Worm (Caenorhabditis elegans) whole organism, L1 larva: ENCODE data around the gene F28C1.3.

Source experiments
- C04F5.9 ChIP-seq: sonication (generic microtip); optimal IDR thresholded peaks from 2 replicates; lab custom pipeline; 2016; ENCODE audit warnings: missing genetic modification characterization, missing compliant biosample characterization
- C16A3.4 ChIP-seq: fragments of 150-350 bp; optimal IDR thresholded peaks from 2 replicates; lab custom pipeline; 2014; ENCODE audit warnings: missing biosample characterization, missing genetic modification characterization
- C34B4.2 ChIP-seq: sonication (generic microtip); optimal IDR thresholded peaks from 2 replicates; lab custom pipeline; 2017; ENCODE audit warnings: mild to moderate bottlenecking, missing genetic modification characterization, missing compliant biosample characterization
- F16B12.6 ChIP-seq: fragments of 150-350 bp; optimal IDR thresholded peaks from 2 replicates; lab custom pipeline; 2014; ENCODE audit warnings: missing biosample characterization, missing genetic modification characterization
- Y116A8C.19 ChIP-seq: sonication (generic microtip); optimal IDR thresholded peaks from 2 replicates; lab custom pipeline; 2016; ENCODE audit warnings: missing compliant biosample characterization, missing genetic modification characterization, borderline replicate concordance
- aha-1 ChIP-seq: fragments of 150-350 bp; optimal IDR thresholded peaks from 2 replicates; lab custom pipeline; 2014; ENCODE audit warnings: missing biosample characterization, missing genetic modification characterization
- aly-2 ChIP-seq: fragments of 150-350 bp; optimal IDR thresholded peaks from 2 replicates; lab custom pipeline; 2014; ENCODE audit warnings: missing biosample characterization, missing genetic modification characterization
- ama-1 ChIP-seq: fragments of 150-350 bp; optimal IDR thresholded peaks from 2 replicates; lab custom pipeline; 2014
- blmp-1 ChIP-seq: fragments of 150-350 bp; optimal IDR thresholded peaks from 2 replicates; lab custom pipeline; 2014; ENCODE audit warnings: missing biosample characterization, missing genetic modification characterization
- ceh-8 ChIP-seq: fragments of 200-800 bp; sonication (Bioruptor generic); optimal IDR thresholded peaks from 2 replicates; lab custom pipeline; 2018; ENCODE audit warnings: mild to moderate bottlenecking, missing genetic modification characterization, moderate library complexity, missing compliant biosample characterization
- ceh-90 ChIP-seq: sonication (generic microtip); optimal IDR thresholded peaks from 2 replicates; lab custom pipeline; 2016; ENCODE audit warnings: missing genetic modification characterization, missing compliant biosample characterization
- dpl-1 ChIP-seq, 3 experiments: fragments of 150-350 bp in 2 of 3; sonication (generic microtip) in 1 of 3; optimal IDR thresholded peaks; 2 replicates each; lab custom pipeline; 2014 to 2017; ENCODE audit warnings: missing biosample characterization in 3 of 3, missing genetic modification characterization in 3 of 3, missing genetic modification reagents in 3 of 3
- dsc-1 ChIP-seq: sonication (generic microtip); optimal IDR thresholded peaks from 2 replicates; lab custom pipeline; 2016; ENCODE audit warnings: mild to moderate bottlenecking, missing genetic modification characterization, missing compliant biosample characterization
- elt-3 ChIP-seq, 6 experiments: fragments of 150-350 bp in 1 of 6; sonication (generic microtip); optimal IDR thresholded peaks; 2 replicates each; lab custom pipeline; 2017 to 2018; ENCODE audit warnings: missing biosample characterization in 6 of 6, missing genetic modification characterization in 6 of 6, inconsistent platforms in 1 of 6
- fkh-4 ChIP-seq: sonication (generic microtip); optimal IDR thresholded peaks from 2 replicates; lab custom pipeline; 2016; ENCODE audit warnings: missing compliant biosample characterization, missing genetic modification characterization, borderline replicate concordance
- fkh-8 ChIP-seq: sonication (generic microtip); optimal IDR thresholded peaks from 2 replicates; lab custom pipeline; 2016; ENCODE audit warnings: mild to moderate bottlenecking, missing genetic modification characterization, missing compliant biosample characterization
- hlh-17 ChIP-seq: fragments of 200-800 bp; sonication (Bioruptor generic); optimal IDR thresholded peaks from 2 replicates; lab custom pipeline; 2018; ENCODE audit warnings: missing genetic modification characterization, mild to moderate bottlenecking, missing compliant biosample characterization, moderate library complexity, borderline replicate concordance
- hlh-4 ChIP-seq: sonication (generic microtip); optimal IDR thresholded peaks from 2 replicates; lab custom pipeline; 2016; ENCODE audit warnings: mild to moderate bottlenecking, missing genetic modification characterization, missing compliant biosample characterization
- isw-1 ChIP-seq: fragments of 200-800 bp; sonication (Bioruptor generic); IDR thresholded peaks from 2 replicates; pipeline ENCODE4 v1.3.6; 2022; ENCODE audit warnings: missing genetic modification characterization, missing compliant biosample characterization
- jun-1 ChIP-seq: fragments of 150-350 bp; optimal IDR thresholded peaks from 2 replicates; lab custom pipeline; 2014; ENCODE audit warnings: missing biosample characterization, missing genetic modification reagents, missing genetic modification characterization
- lin-14 ChIP-seq: fragments of 200-800 bp; sonication (Bioruptor generic); optimal IDR thresholded peaks from 2 replicates; lab custom pipeline; 2018; ENCODE audit warnings: mild to moderate bottlenecking, missing genetic modification characterization, moderate library complexity, missing compliant biosample characterization
- lin-39 ChIP-seq: fragments of 150-350 bp; optimal IDR thresholded peaks from 2 replicates; lab custom pipeline; 2014; ENCODE audit warnings: missing biosample characterization, missing genetic modification reagents, missing genetic modification characterization
- mef-2 ChIP-seq: fragments of 150-350 bp; optimal IDR thresholded peaks from 2 replicates; lab custom pipeline; 2014; ENCODE audit warnings: missing biosample characterization, missing genetic modification characterization
- mep-1 ChIP-seq: fragments of 150-350 bp; optimal IDR thresholded peaks from 2 replicates; lab custom pipeline; 2014; ENCODE audit warnings: missing biosample characterization, missing genetic modification characterization
- nhr-12 ChIP-seq: sonication (generic microtip); optimal IDR thresholded peaks from 2 replicates; lab custom pipeline; 2017; ENCODE audit warnings: missing biosample characterization, missing genetic modification characterization
- nhr-28 ChIP-seq: fragments of 150-350 bp; optimal IDR thresholded peaks from 2 replicates; lab custom pipeline; 2014; ENCODE audit warnings: missing biosample characterization, missing genetic modification characterization
- nhr-47 ChIP-seq: sonication (generic microtip); optimal IDR thresholded peaks from 2 replicates; lab custom pipeline; 2016; ENCODE audit warnings: mild to moderate bottlenecking, missing genetic modification characterization, moderate library complexity, missing compliant biosample characterization
- nhr-71 ChIP-seq: sonication (generic microtip); optimal IDR thresholded peaks from 2 replicates; lab custom pipeline; 2016; ENCODE audit warnings: mild to moderate bottlenecking, missing genetic modification characterization, moderate library complexity, missing compliant biosample characterization
- nhr-76 ChIP-seq: sonication (generic microtip); optimal IDR thresholded peaks from 2 replicates; lab custom pipeline; 2017; ENCODE audit warnings: missing biosample characterization, missing genetic modification characterization
- nhr-77 ChIP-seq: fragments of 150-350 bp; optimal IDR thresholded peaks from 2 replicates; lab custom pipeline; 2014; ENCODE audit warnings: missing biosample characterization, missing genetic modification characterization
- pag-3 ChIP-seq: sonication (generic microtip); optimal IDR thresholded peaks from 2 replicates; lab custom pipeline; 2017; ENCODE audit warnings: missing genetic modification characterization, mild to moderate bottlenecking, missing compliant biosample characterization, antibody characterized with exemption, borderline replicate concordance; ENCODE audit not compliant: insufficient read depth
- pax-3 ChIP-seq: fragments of 200-800 bp; sonication (Bioruptor generic); optimal IDR thresholded peaks from 2 replicates; lab custom pipeline; 2018; ENCODE audit warnings: mild to moderate bottlenecking, missing genetic modification characterization, moderate library complexity, missing compliant biosample characterization
- skn-1 ChIP-seq: fragments of 150-350 bp; optimal IDR thresholded peaks from 2 replicates; lab custom pipeline; 2014; ENCODE audit warnings: missing biosample characterization, missing genetic modification characterization
- snu-23 ChIP-seq: sonication (generic microtip); optimal IDR thresholded peaks from 2 replicates; lab custom pipeline; 2016; ENCODE audit warnings: missing genetic modification characterization, missing compliant biosample characterization
- tbx-2 ChIP-seq: sonication (generic microtip); optimal IDR thresholded peaks from 2 replicates; lab custom pipeline; 2016; ENCODE audit warnings: missing genetic modification characterization, missing compliant biosample characterization
- unc-130 ChIP-seq: fragments of 150-350 bp; optimal IDR thresholded peaks from 2 replicates; lab custom pipeline; 2017; ENCODE audit warnings: missing biosample characterization, missing genetic modification characterization, inconsistent platforms
- unc-62 ChIP-seq: fragments of 150-350 bp; optimal IDR thresholded peaks from 2 replicates; lab custom pipeline; 2014; ENCODE audit warnings: missing biosample characterization, missing genetic modification reagents, missing genetic modification characterization
- ztf-11 ChIP-seq, 2 experiments: sonication (generic microtip); optimal IDR thresholded peaks; 2 replicates each; lab custom pipeline; 2016 to 2017; ENCODE audit warnings: missing genetic modification characterization in 2 of 2, missing biosample characterization in 1 of 2, missing compliant biosample characterization in 1 of 2

F28C1.3 gene

DNA sequence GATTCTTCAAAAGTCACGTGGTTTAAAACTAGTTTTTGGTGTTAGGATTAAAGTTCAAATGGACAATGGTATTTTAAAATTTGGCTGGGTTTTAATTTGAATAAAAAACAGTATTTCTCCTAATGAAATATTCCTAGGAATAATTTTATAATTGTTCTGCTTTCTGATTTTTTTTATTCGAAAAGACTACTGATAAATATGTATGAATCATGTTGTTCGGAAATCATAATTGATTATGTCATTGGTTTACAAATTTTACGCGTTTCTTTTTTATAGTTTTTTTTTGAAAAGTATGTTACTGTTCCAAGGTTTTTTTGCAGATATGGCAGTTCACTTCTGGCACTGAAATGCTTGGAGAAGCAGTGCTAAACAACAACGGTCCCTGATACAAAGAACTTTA is at the start of gene F28C1.3:
TSS of gene F28C1.3 (plus strand) at position 301 of the 400 bp plus-strand sequence.
- no peak for TF ChIP-seq C16A3.4 (tag; lab: Kevin White, UChicago)
- TF ChIP-seq fkh-4 (tag; lab: Kevin White, UChicago), result no peak
- no peak for TF ChIP-seq hlh-4
- TF ChIP-seq nhr-71 (tag; lab: Kevin White, UChicago), result no peak
- TF ChIP-seq nhr-76 (tag; lab: Kevin White, UChicago), result no peak

DNA sequence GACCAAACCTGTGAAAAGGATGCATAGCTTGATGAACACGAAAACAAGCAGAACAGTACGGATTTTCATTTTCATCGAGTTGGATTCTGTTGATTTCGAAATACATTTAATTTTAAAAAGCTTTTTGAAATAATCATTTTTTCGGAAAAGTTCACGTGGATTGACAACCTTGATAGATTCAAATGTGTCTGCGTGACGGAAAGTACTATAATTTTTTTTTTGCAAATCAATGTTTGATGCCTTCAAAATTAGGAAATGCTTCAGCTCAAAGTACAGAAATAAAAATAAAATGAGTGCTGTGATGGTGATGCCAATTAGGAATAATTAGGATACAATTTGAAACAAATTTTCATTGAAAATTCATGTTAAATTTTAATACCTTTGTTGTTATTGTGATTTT is 47.6 kb upstream of the F28C1.3 start, which contains the start of gene C54D10.4:
TSS of gene C54D10.4 (minus strand) at position 101 of the 400 bp plus-strand sequence.
- TF ChIP-seq tbx-2 (tag; lab: Kevin White, UChicago) (no peak), C34B4.2 (tag; lab: Kevin White, UChicago) (no peak), pag-3 (tag; lab: Kevin White, UChicago) (no peak), ceh-8 (GFP tag; lab: Kevin White, UChicago) (no peak), dpl-1 (GFP tag; optimal IDR thresholded peaks at IDR 0.05; lab: Kevin White, UChicago) (no peak), snu-23 (GFP tag; lab: Kevin White, UChicago) (no peak), ceh-90 (tag; lab: Kevin White, UChicago) (no peak), skn-1 (no peak), C04F5.9 (tag; lab: Kevin White, UChicago) (no peak), mep-1 (tag; lab: Kevin White, UChicago) (no peak), lin-39 (tag; lab: Kevin White, UChicago) (no peak), nhr-77 (tag; lab: Kevin White, UChicago) (no peak), F16B12.6 (tag; lab: Kevin White, UChicago) (no peak), blmp-1 (tag; lab: Kevin White, UChicago) (no peak), hlh-17 (no peak), elt-3 (tag; optimal IDR thresholded peaks at IDR 0.05; lab: Kevin White, UChicago) (no peak), ztf-11 (tag; optimal IDR thresholded peaks at IDR 0.05; lab: Kevin White, UChicago) (no peak), nhr-12 (tag; lab: Kevin White, UChicago) (no peak), aha-1 (tag; lab: Kevin White, UChicago) (no peak), unc-62 (GFP tag; lab: Kevin White, UChicago) (no peak)

- peak; percentile 48 for TF ChIP-seq lin-14
- no peak for TF ChIP-seq ama-1 (lab: Kevin White, UChicago)
Observed at ce11 chrV:12421360-12421759, 47.1 kb upstream of the F28C1.3 start.

DNA sequence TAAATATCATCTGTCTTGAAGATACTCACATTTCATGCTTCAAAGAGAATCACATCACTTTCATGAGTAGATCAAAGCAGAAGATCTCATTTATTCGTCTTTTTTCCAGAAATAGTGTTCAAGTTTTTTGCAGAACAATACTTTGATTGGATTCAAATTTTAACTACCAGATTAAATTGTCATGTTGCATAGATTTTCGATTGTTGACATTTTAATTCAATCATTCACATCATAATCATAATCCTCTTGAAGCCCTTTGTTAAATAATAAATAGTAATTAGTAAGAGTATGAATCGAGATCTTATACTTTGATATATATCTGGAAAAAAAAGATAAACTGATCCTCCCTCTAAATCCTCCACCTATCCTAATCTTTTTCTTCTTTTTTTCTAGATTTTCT is 40.6 kb upstream of the F28C1.3 start:
- no peak for TF ChIP-seq Y116A8C.19 (tag; lab: Kevin White, UChicago)
- TF ChIP-seq pax-3, result peak; percentile 70
- no peak for TF ChIP-seq snu-23 (GFP tag; lab: Kevin White, UChicago)
- TF ChIP-seq dsc-1 (tag; lab: Kevin White, UChicago), result peak; percentile 51

- TF ChIP-seq lin-39 (tag; lab: Kevin White, UChicago), result no peak
- TF ChIP-seq isw-1, result no peak
- no peak for TF ChIP-seq nhr-28 (tag; lab: Kevin White, UChicago)
- TF ChIP-seq fkh-4 (tag; lab: Kevin White, UChicago), result no peak
- TF ChIP-seq, all 84 proteins: peak for 0
Observed at ce11 chrV:12429039-12429438, 39.4 kb upstream of the F28C1.3 start, which contains the start of gene C54D10.5. C54D10.5 (plus strand) TSS chrV:12429339.

DNA sequence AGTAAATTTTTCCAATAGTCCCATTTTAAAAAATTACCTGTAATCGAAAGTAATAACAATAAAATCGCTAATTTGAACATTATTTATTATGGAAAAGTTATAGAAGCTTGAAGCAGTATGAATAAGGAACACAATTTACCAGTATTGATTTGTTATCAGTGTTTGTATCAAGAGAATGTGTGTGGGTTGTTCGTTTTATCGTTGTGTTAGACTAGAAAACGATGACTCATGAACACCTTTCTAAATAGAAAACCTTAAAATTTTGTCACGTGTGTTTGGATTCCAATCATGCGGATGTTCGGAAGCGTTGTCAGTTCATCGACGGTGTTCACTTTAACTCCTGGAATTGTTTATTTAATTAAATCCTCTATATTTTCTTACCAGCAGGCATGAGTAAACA is 36.4 kb upstream of the F28C1.3 start, which contains the start of gene C54D10.13:
TSS of gene C54D10.13 (minus strand) at position 179 of the 400 bp plus-strand sequence.
- no peak for TF ChIP-seq nhr-47 (tag; lab: Kevin White, UChicago)
- TF ChIP-seq aly-2 (tag; lab: Kevin White, UChicago), result no peak
- no peak for TF ChIP-seq jun-1 (tag; lab: Kevin White, UChicago)
- TF ChIP-seq unc-130 (tag; lab: Kevin White, UChicago), result no peak
- no peak for TF ChIP-seq fkh-4 (tag; lab: Kevin White, UChicago)
- no peak for TF ChIP-seq mef-2 (tag; lab: Kevin White, UChicago)
- no peak for TF ChIP-seq fkh-8 (tag; lab: Kevin White, UChicago)
- TF ChIP-seq aha-1 (tag; lab: Kevin White, UChicago), result no peak
